Fruit fly (Drosophila melanogaster) whole organism, embryonic: ENCODE measurements around the gene Rsph1.
A peak's percentile ranks its signal among the peaks of the same experiment; 100 is the strongest.

Experiments used
- Ada2b ChIP-seq: fragments of 200-800 bp; sonication (Bioruptor generic); IDR thresholded peaks from 2 replicates; pipeline ENCODE4 v1.3.6; 2022; ENCODE audit warnings: missing biosample characterization, missing genetic modification characterization
- CG11504 ChIP-seq: fragments of 200-800 bp; sonication (Bioruptor generic); optimal IDR thresholded peaks from 3 replicates; lab custom pipeline; 2019; ENCODE audit warnings: missing biosample characterization, mild to moderate bottlenecking, missing genetic modification characterization, moderate library complexity
- CG12236 ChIP-seq: fragments of 200-800 bp; sonication (Bioruptor generic); optimal IDR thresholded peaks from 2 replicates; lab custom pipeline; 2016; ENCODE audit warnings: missing biosample characterization, missing genetic modification characterization
- CG12744 ChIP-seq: fragments of 200-800 bp; sonication (Bioruptor generic); optimal IDR thresholded peaks from 2 replicates; lab custom pipeline; 2016; ENCODE audit warnings: missing biosample characterization, missing genetic modification characterization
- CG13287 ChIP-seq: fragments of 200-800 bp; sonication (Bioruptor generic); IDR thresholded peaks from 2 replicates; pipeline ENCODE4 v1.3.6; 2022; ENCODE audit warnings: missing biosample characterization, missing genetic modification characterization; ENCODE audit not compliant: partially characterized antibody
- CG13296 ChIP-seq: fragments of 200-800 bp; sonication (Bioruptor generic); optimal IDR thresholded peaks from 3 replicates; lab custom pipeline; 2018; ENCODE audit warnings: missing biosample characterization, mild to moderate bottlenecking, missing genetic modification characterization
- CG13624 ChIP-seq: fragments of 200-800 bp; sonication (Bioruptor generic); optimal IDR thresholded peaks from 2 replicates; lab custom pipeline; 2016; ENCODE audit warnings: missing biosample characterization, missing genetic modification characterization
- CG14441 ChIP-seq: fragments of 200-800 bp; sonication (Bioruptor generic); IDR thresholded peaks from 2 replicates; pipeline ENCODE4 v1.3.6; 2022; ENCODE audit warnings: missing biosample characterization, missing genetic modification characterization
- CG14667 ChIP-seq: fragments of 200-800 bp; sonication (Bioruptor generic); IDR thresholded peaks from 2 replicates; pipeline ENCODE4 v1.3.6; 2022; ENCODE audit warnings: missing biosample characterization, missing genetic modification characterization
- CG15011 ChIP-seq: fragments of 200-800 bp; sonication (Bioruptor generic); optimal IDR thresholded peaks from 3 replicates; lab custom pipeline; 2018; ENCODE audit warnings: missing biosample characterization, mild to moderate bottlenecking, missing genetic modification characterization
- CG15479 ChIP-seq: fragments of 200-800 bp; sonication (Bioruptor generic); optimal IDR thresholded peaks from 3 replicates; lab custom pipeline; 2019; ENCODE audit warnings: missing biosample characterization, mild to moderate bottlenecking, missing genetic modification characterization, moderate library complexity
- CG17568 ChIP-seq: fragments of 200-800 bp; sonication (Bioruptor generic); optimal IDR thresholded peaks from 2 replicates; lab custom pipeline; 2018; ENCODE audit warnings: missing biosample characterization, mild to moderate bottlenecking, missing genetic modification characterization, moderate library complexity
- CG18764 ChIP-seq: fragments of 200-800 bp; sonication (Bioruptor generic); optimal IDR thresholded peaks from 3 replicates; lab custom pipeline; 2016; ENCODE audit warnings: missing biosample characterization, missing genetic modification characterization
- CG4424 ChIP-seq: fragments of 200-800 bp; sonication (Bioruptor generic); optimal IDR thresholded peaks from 3 replicates; lab custom pipeline; 2016; ENCODE audit warnings: missing biosample characterization, missing genetic modification characterization
- CG6765 ChIP-seq: fragments of 200-800 bp; sonication (Bioruptor generic); optimal IDR thresholded peaks from 3 replicates; lab custom pipeline; 2017; ENCODE audit warnings: missing biosample characterization, mild to moderate bottlenecking, missing genetic modification characterization
- CG6791 ChIP-seq: fragments of 200-800 bp; sonication (Bioruptor generic); IDR thresholded peaks from 3 replicates; pipeline ENCODE4 v1.3.6; 2022; ENCODE audit warnings: missing biosample characterization, missing genetic modification characterization; ENCODE audit not compliant: partially characterized antibody
- CkIIα-i1 ChIP-seq: fragments of 200-800 bp; sonication (Bioruptor generic); IDR thresholded peaks from 2 replicates; pipeline ENCODE4 v1.3.6; 2022; ENCODE audit warnings: missing biosample characterization, missing genetic modification characterization
- CoRest ChIP-seq: fragments of 200-800 bp; sonication (Bioruptor generic); optimal IDR thresholded peaks from 3 replicates; lab custom pipeline; 2018; ENCODE audit warnings: missing biosample characterization, mild to moderate bottlenecking, missing genetic modification characterization, moderate library complexity
- Dek ChIP-seq: fragments of 200-800 bp; sonication (Bioruptor generic); optimal IDR thresholded peaks from 3 replicates; lab custom pipeline; 2019; ENCODE audit warnings: missing biosample characterization, mild to moderate bottlenecking, missing genetic modification characterization, moderate library complexity
- Ets65A ChIP-seq: fragments of 200-800 bp; sonication (Bioruptor generic); peaks from one replicate; lab custom pipeline; 2016; ENCODE audit warnings: missing biosample characterization, missing genetic modification characterization
- Ets97D ChIP-seq: fragments of 200-800 bp; sonication (Bioruptor generic); optimal IDR thresholded peaks from 3 replicates; lab custom pipeline; 2016; ENCODE audit warnings: missing biosample characterization, missing genetic modification characterization
- H2.0 ChIP-seq: fragments of 200-800 bp; sonication (Bioruptor generic); IDR thresholded peaks from 2 replicates; pipeline ENCODE4 v1.3.6; 2022; ENCODE audit warnings: missing biosample characterization, missing genetic modification characterization
- Hmx ChIP-seq: fragments of 200-800 bp; sonication (Bioruptor generic); optimal IDR thresholded peaks from 2 replicates; lab custom pipeline; 2016; ENCODE audit warnings: missing biosample characterization, missing genetic modification characterization
- Lim3 ChIP-seq: fragments of 200-800 bp; sonication (Bioruptor generic); IDR thresholded peaks from 2 replicates; pipeline ENCODE4 v1.3.6; 2022; ENCODE audit warnings: missing biosample characterization, missing genetic modification characterization
- NK7.1 ChIP-seq: fragments of 200-800 bp; sonication (Bioruptor generic); optimal IDR thresholded peaks from 3 replicates; lab custom pipeline; 2016; ENCODE audit warnings: missing biosample characterization, missing genetic modification characterization
- NfI ChIP-seq: fragments of 200-800 bp; sonication (Bioruptor generic); optimal IDR thresholded peaks from 3 replicates; lab custom pipeline; 2018; ENCODE audit warnings: missing biosample characterization, mild to moderate bottlenecking, missing genetic modification characterization, moderate library complexity
- Oli ChIP-seq: fragments of 200-800 bp; sonication (Bioruptor generic); optimal IDR thresholded peaks from 2 replicates; lab custom pipeline; 2018; ENCODE audit warnings: missing biosample characterization, mild to moderate bottlenecking, missing genetic modification characterization, moderate library complexity
- Opbp ChIP-seq: fragments of 200-800 bp; sonication (Bioruptor generic); IDR thresholded peaks from 3 replicates; pipeline ENCODE4 v1.3.6; 2022; ENCODE audit warnings: missing biosample characterization, missing genetic modification characterization; ENCODE audit not compliant: partially characterized antibody
- Optix ChIP-seq: fragments of 200-800 bp; sonication (Bioruptor generic); IDR thresholded peaks from 3 replicates; pipeline ENCODE4 v1.3.6; 2022; ENCODE audit warnings: missing biosample characterization, missing genetic modification characterization
- bab2 ChIP-seq: fragments of 200-800 bp; sonication (Bioruptor generic); optimal IDR thresholded peaks from 2 replicates; lab custom pipeline; 2016; ENCODE audit warnings: missing biosample characterization, missing genetic modification characterization
- cad ChIP-seq: fragments of >200 bp; optimal IDR thresholded peaks from 2 replicates; lab custom pipeline; 2017; ENCODE audit warnings: missing biosample characterization, missing genetic modification characterization
- cato ChIP-seq: fragments of 200-800 bp; sonication (Bioruptor generic); optimal IDR thresholded peaks from 2 replicates; lab custom pipeline; 2016; ENCODE audit warnings: missing biosample characterization, missing genetic modification characterization, borderline replicate concordance
- cg ChIP-seq: fragments of 200-800 bp; sonication (Bioruptor generic); optimal IDR thresholded peaks from 3 replicates; lab custom pipeline; 2019; ENCODE audit warnings: missing biosample characterization, mild to moderate bottlenecking, missing genetic modification characterization, moderate library complexity
- croc ChIP-seq: fragments of 200-800 bp; sonication (Bioruptor generic); conservative IDR thresholded peaks from 3 replicates; pipeline ENCODE4 v1.3.6; 2022; ENCODE audit warnings: missing biosample characterization, missing genetic modification characterization
- dan ChIP-seq: fragments of 200-800 bp; sonication (Bioruptor generic); IDR thresholded peaks from 2 replicates; pipeline ENCODE4 v1.3.6; 2022; ENCODE audit warnings: missing biosample characterization, missing genetic modification characterization
- ftz-f1 ChIP-seq: fragments of 200-800 bp; sonication (Bioruptor generic); optimal IDR thresholded peaks from 2 replicates; lab custom pipeline; 2016; ENCODE audit warnings: missing biosample characterization, missing genetic modification characterization
- hb ChIP-seq: fragments of 200-800 bp; sonication (Bioruptor generic); IDR thresholded peaks from 3 replicates; pipeline ENCODE4 v1.3.6; 2022; ENCODE audit warnings: missing biosample characterization, missing genetic modification characterization; ENCODE audit not compliant: partially characterized antibody
- jigr1 ChIP-seq: fragments of 200-800 bp; sonication (Bioruptor generic); IDR thresholded peaks from 3 replicates; pipeline ENCODE4 v1.3.6; 2022; ENCODE audit warnings: missing biosample characterization, missing genetic modification characterization
- nau ChIP-seq: fragments of 200-800 bp; sonication (Bioruptor generic); optimal IDR thresholded peaks from 3 replicates; lab custom pipeline; 2017; ENCODE audit warnings: missing biosample characterization, mild to moderate bottlenecking, missing genetic modification characterization, missing genetic modification reagents
- oc ChIP-seq: fragments of 200-800 bp; sonication (Bioruptor generic); optimal IDR thresholded peaks from 2 replicates; lab custom pipeline; 2018; ENCODE audit warnings: missing biosample characterization, mild to moderate bottlenecking, missing genetic modification characterization, moderate library complexity
- onecut ChIP-seq: fragments of 200-800 bp; sonication (Bioruptor generic); IDR thresholded peaks from 2 replicates; pipeline ENCODE4 v1.3.6; 2022; ENCODE audit warnings: missing biosample characterization, missing genetic modification characterization
- pho ChIP-seq: fragments of 200-800 bp; sonication (Bioruptor generic); optimal IDR thresholded peaks from 2 replicates; lab custom pipeline; 2016; ENCODE audit warnings: missing biosample characterization, missing genetic modification characterization
- phol ChIP-seq: fragments of 200-800 bp; sonication (Bioruptor generic); optimal IDR thresholded peaks from 3 replicates; lab custom pipeline; 2018; ENCODE audit warnings: missing biosample characterization, mild to moderate bottlenecking, missing genetic modification characterization, moderate library complexity
- sc ChIP-seq, 3 experiments: fragments of >200 bp in 2 of 3; fragments of 200-800 bp in 1 of 3; sonication (Bioruptor generic) in 1 of 3; optimal IDR thresholded peaks; 2 replicates in 2 of 3; 3 replicates in 1 of 3; lab custom pipeline; 2017; ENCODE audit warnings: mild to moderate bottlenecking in 1 of 3, missing biosample characterization in 1 of 3, missing genetic modification characterization in 1 of 3, missing genetic modification reagents in 1 of 3
- sug ChIP-seq: fragments of 200-800 bp; optimal IDR thresholded peaks from 2 replicates; lab custom pipeline; 2019; ENCODE audit warnings: missing biosample characterization, mild to moderate bottlenecking, missing genetic modification characterization, moderate library complexity
- tgo ChIP-seq: fragments of 200-800 bp; sonication (Bioruptor generic); IDR thresholded peaks from 3 replicates; pipeline ENCODE4 v1.3.6; 2022; ENCODE audit warnings: missing biosample characterization, missing genetic modification characterization
- tio ChIP-seq: fragments of 200-800 bp; sonication (Bioruptor generic); optimal IDR thresholded peaks from 2 replicates; lab custom pipeline; 2017; ENCODE audit warnings: missing biosample characterization, missing genetic modification characterization, inconsistent platforms
- tll ChIP-seq, 2 experiments: fragments of 200-800 bp in 1 of 2; fragments of >200 bp in 1 of 2; sonication (Bioruptor generic) in 1 of 2; optimal IDR thresholded peaks; 2 replicates each; lab custom pipeline; 2017 to 2019; ENCODE audit warnings: missing biosample characterization in 2 of 2, missing genetic modification characterization in 2 of 2, mild to moderate bottlenecking in 1 of 2, moderate library complexity in 1 of 2
- trem ChIP-seq: fragments of 200-800 bp; optimal IDR thresholded peaks from 3 replicates; lab custom pipeline; 2019; ENCODE audit warnings: missing biosample characterization, mild to moderate bottlenecking, missing genetic modification characterization, moderate library complexity
- wdn ChIP-seq: fragments of 200-800 bp; sonication (Bioruptor generic); IDR thresholded peaks from 2 replicates; pipeline ENCODE4 v1.3.6; 2022; ENCODE audit warnings: missing biosample characterization, missing genetic modification characterization

Gene Rsph1

DNA sequence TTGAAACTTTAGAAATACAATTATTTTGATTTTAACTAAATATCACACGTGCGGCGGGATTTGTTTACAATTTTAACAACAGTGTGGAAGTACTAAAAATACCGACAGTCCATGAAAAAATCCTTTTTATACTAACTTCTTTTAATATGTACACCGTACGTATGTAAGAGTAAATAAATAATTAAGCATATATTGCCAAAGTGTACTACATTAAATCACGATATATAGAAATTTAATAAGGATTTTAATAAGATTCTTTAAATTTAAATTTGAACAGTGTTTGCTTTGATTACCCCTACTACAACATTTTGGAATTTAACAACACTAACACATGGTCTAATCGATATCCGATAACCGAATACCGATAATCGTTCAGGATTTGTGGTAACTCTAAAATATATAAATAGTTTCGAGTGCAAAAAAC is 39.0 kb downstream of the Rsph1 start, which contains the start of the genes Ski6 and CG16812 (continued):
- TF ChIP-seq cg (GFP tag; lab: Kevin White, UChicago), result no peak
- TF ChIP-seq Ada2b (GFP tag; lab: Robert Waterston, UW), result peak; percentile 47
- TF ChIP-seq nau, result no peak
- peak; percentile 35; the same call in 1 of the 3 replicates for TF ChIP-seq CG6791
- TF ChIP-seq jigr1 (GFP tag; lab: Robert Waterston, UW), result no peak
- peak; percentile 54 for TF ChIP-seq bab2 (GFP tag; lab: Kevin White, UChicago)
- TF ChIP-seq CG18764 (GFP tag; lab: Kevin White, UChicago), result peak; percentile 47
- TF ChIP-seq cad, result no peak
- peak; percentile 57; the same call in 2 of the 3 replicates for TF ChIP-seq Opbp (GFP tag; lab: Robert Waterston, UW)
- TF ChIP-seq CG17568, result peak; percentile 83
- TF ChIP-seq sug (tag; lab: Kevin White, UChicago), result no peak
- no peak; the same call in 1 of the 2 replicates for TF ChIP-seq CG14667 (GFP tag; lab: Robert Waterston, UW)
- no peak for TF ChIP-seq Optix (GFP tag; lab: Robert Waterston, UW)
- TF ChIP-seq CkIIα-i1 (GFP tag; lab: Robert Waterston, UW), result no peak
- peak; percentile 58 for TF ChIP-seq NfI (GFP tag; lab: Kevin White, UChicago)
- TF ChIP-seq CG13624 (GFP tag; lab: Kevin White, UChicago), result peak; percentile 31
- TF ChIP-seq hb (GFP tag; lab: Robert Waterston, UW), result no peak
- TF ChIP-seq CG15011 (GFP tag; lab: Kevin White, UChicago), result no peak
- TF ChIP-seq CoRest (tag; lab: Kevin White, UChicago), result peak; percentile 81
- peak; percentile 54 for TF ChIP-seq CG14441 (GFP tag; lab: Robert Waterston, UW)
- no peak for TF ChIP-seq CG12744 (GFP tag; lab: Kevin White, UChicago)
- TF ChIP-seq Dek (tag; lab: Kevin White, UChicago), result peak; percentile 70
- TF ChIP-seq oc (tag; lab: Kevin White, UChicago), result peak; percentile 52
- peak; percentile 7 for TF ChIP-seq CG6765 (GFP tag; lab: Kevin White, UChicago)
- TF ChIP-seq CG12236 (GFP tag; lab: Kevin White, UChicago), result no peak
- no peak for TF ChIP-seq tll (GFP tag; optimal IDR thresholded peaks at IDR 0.05; lab: Kevin White, UChicago)
- TF ChIP-seq trem, result peak; percentile 89
- TF ChIP-seq Oli (tag; lab: Kevin White, UChicago), result peak; percentile 42
- TF ChIP-seq CG15479 (GFP tag; lab: Kevin White, UChicago), result no peak
- TF ChIP-seq CG11504 (tag; lab: Kevin White, UChicago), result no peak
- TF ChIP-seq CG13296, result peak; percentile 62
- TF ChIP-seq Lim3 (GFP tag; lab: Robert Waterston, UW), result no peak
- TF ChIP-seq Ets97D (GFP tag; lab: Kevin White, UChicago), result peak; percentile 45
- TF ChIP-seq Ets65A (GFP tag; lab: Kevin White, UChicago), result peak; percentile 79
- peak; percentile 35 for TF ChIP-seq Hmx (GFP tag; lab: Kevin White, UChicago)
- TF ChIP-seq phol (tag; lab: Kevin White, UChicago), result peak; percentile 82
- TF ChIP-seq ftz-f1 (GFP tag; lab: Kevin White, UChicago), result no peak
- peak; percentile 34 for TF ChIP-seq cato
- TF ChIP-seq onecut, result peak; percentile 46
- TF ChIP-seq sc (optimal IDR thresholded peaks at IDR 0.05; lab: Kevin White, UChicago), result no peak
- TF ChIP-seq sc (GFP tag; optimal IDR thresholded peaks at IDR 0.05; lab: Kevin White, UChicago), result no peak
- TF ChIP-seq H2.0 (GFP tag; lab: Robert Waterston, UW), result peak; percentile 68
- no peak for TF ChIP-seq tio
- no peak for TF ChIP-seq dan (GFP tag; lab: Robert Waterston, UW)
- peak; percentile 41; the same call in 1 of the 2 replicates for TF ChIP-seq wdn (GFP tag; lab: Robert Waterston, UW)
- peak; percentile 50 for TF ChIP-seq pho (GFP tag; lab: Kevin White, UChicago)
- TF ChIP-seq NK7.1 (GFP tag; lab: Kevin White, UChicago), result no peak
- peak; percentile 65 for TF ChIP-seq CG13287 (GFP tag; lab: Robert Waterston, UW)
- TF ChIP-seq croc (GFP tag; lab: Robert Waterston, UW), result no peak
- peak; percentile 58; the same call in 2 of the 3 replicates for TF ChIP-seq tgo
- peak; percentile 63 for TF ChIP-seq CG4424 (GFP tag; lab: Kevin White, UChicago)
